Worm (Caenorhabditis elegans) whole organism, late embryonic: Measurements from ENCODE around the gene C16C10.13.

Experiments used
- C38D4.7 ChIP-seq: fragments of 200-800 bp; sonication (Bioruptor generic); optimal IDR thresholded peaks from 2 replicates; lab custom pipeline; 2018; ENCODE audit warnings: mild to moderate bottlenecking, missing genetic modification characterization, moderate library complexity, missing compliant biosample characterization
- F13H6.1 ChIP-seq: sonication (generic microtip); optimal IDR thresholded peaks from 2 replicates; lab custom pipeline; 2016; ENCODE audit warnings: missing genetic modification characterization, missing compliant biosample characterization
- K02D7.2 ChIP-seq: sonication (generic microtip); optimal IDR thresholded peaks from 2 replicates; lab custom pipeline; 2017; ENCODE audit warnings: mild to moderate bottlenecking, missing genetic modification characterization, missing compliant biosample characterization
- K09A11.1 ChIP-seq: sonication (generic microtip); optimal IDR thresholded peaks from 2 replicates; lab custom pipeline; 2017; ENCODE audit warnings: antibody characterized with exemption, mild to moderate bottlenecking, missing genetic modification characterization, missing compliant biosample characterization; ENCODE audit not compliant: insufficient read depth
- Y22D7AL.16 ChIP-seq: sonication (generic microtip); optimal IDR thresholded peaks from 2 replicates; lab custom pipeline; 2016; ENCODE audit warnings: missing genetic modification characterization, missing compliant biosample characterization
- ceh-24 ChIP-seq: sonication (generic microtip); optimal IDR thresholded peaks from 2 replicates; lab custom pipeline; 2016; ENCODE audit warnings: mild to moderate bottlenecking, missing genetic modification characterization, missing compliant biosample characterization
- ceh-45 ChIP-seq: fragments of 200-800 bp; sonication (Bioruptor generic); IDR thresholded peaks from 2 replicates; pipeline ENCODE4 v1.3.6; 2022; ENCODE audit warnings: missing genetic modification reagents, missing genetic modification characterization, missing compliant biosample characterization
- ceh-9 ChIP-seq: sonication (generic microtip); optimal IDR thresholded peaks from 2 replicates; lab custom pipeline; 2016; ENCODE audit warnings: mild to moderate bottlenecking, missing genetic modification characterization, inconsistent platforms, missing compliant biosample characterization
- fkh-6 ChIP-seq: sonication (generic microtip); optimal IDR thresholded peaks from 2 replicates; lab custom pipeline; 2016; ENCODE audit warnings: missing genetic modification characterization, missing compliant biosample characterization
- gmeb-2 ChIP-seq: sonication (generic microtip); optimal IDR thresholded peaks from 2 replicates; lab custom pipeline; 2016; ENCODE audit warnings: missing genetic modification characterization, inconsistent platforms, missing compliant biosample characterization
- hlh-13 ChIP-seq: fragments of 200-800 bp; sonication (Bioruptor generic); optimal IDR thresholded peaks from 2 replicates; lab custom pipeline; 2018; ENCODE audit warnings: mild to moderate bottlenecking, missing genetic modification characterization, missing compliant biosample characterization
- hlh-8 ChIP-seq: sonication (generic microtip); optimal IDR thresholded peaks from 2 replicates; lab custom pipeline; 2016; ENCODE audit warnings: missing genotype, missing genetic modification characterization, missing compliant biosample characterization
- lin-11 ChIP-seq: fragments of 200-800 bp; sonication (Bioruptor generic); optimal IDR thresholded peaks from 2 replicates; lab custom pipeline; 2018; ENCODE audit warnings: mild to moderate bottlenecking, missing genetic modification characterization, missing compliant biosample characterization
- madf-2 ChIP-seq: sonication (generic microtip); optimal IDR thresholded peaks from 2 replicates; lab custom pipeline; 2017; ENCODE audit warnings: missing genetic modification characterization, missing compliant biosample characterization
- mec-3 ChIP-seq: sonication (generic microtip); optimal IDR thresholded peaks from 2 replicates; lab custom pipeline; 2016; ENCODE audit warnings: borderline replicate concordance, missing genetic modification characterization, missing compliant biosample characterization
- nfya-1 ChIP-seq: sonication (generic microtip); optimal IDR thresholded peaks from 2 replicates; lab custom pipeline; 2017; ENCODE audit warnings: missing genetic modification characterization, mild to moderate bottlenecking, missing compliant biosample characterization, antibody characterized with exemption, moderate library complexity
- nhr-232 ChIP-seq: sonication (generic microtip); optimal IDR thresholded peaks from 2 replicates; lab custom pipeline; 2016; ENCODE audit warnings: missing genetic modification characterization, missing compliant biosample characterization
- pat-9 ChIP-seq: fragments of 200-800 bp; sonication (Bioruptor generic); optimal IDR thresholded peaks from 2 replicates; lab custom pipeline; 2018; ENCODE audit warnings: mild to moderate bottlenecking, missing genetic modification characterization, moderate library complexity, missing compliant biosample characterization
- pha-2 ChIP-seq: sonication (generic microtip); optimal IDR thresholded peaks from 2 replicates; lab custom pipeline; 2017; ENCODE audit warnings: mild to moderate bottlenecking, missing genetic modification characterization, missing compliant biosample characterization
- pros-1 ChIP-seq: fragments of 150-350 bp; optimal IDR thresholded peaks from 2 replicates; lab custom pipeline; 2014; ENCODE audit warnings: missing biosample characterization, missing genetic modification reagents, missing genetic modification characterization
- sox-2 ChIP-seq: fragments of 200-800 bp; sonication (Bioruptor generic); IDR thresholded peaks from 2 replicates; pipeline ENCODE4 v1.3.6; 2022; ENCODE audit warnings: missing genetic modification reagents, missing genetic modification characterization, missing compliant biosample characterization
- sox-4 ChIP-seq: sonication (generic microtip); optimal IDR thresholded peaks from 2 replicates; lab custom pipeline; 2017; ENCODE audit warnings: mild to moderate bottlenecking, missing genetic modification characterization, inconsistent platforms, missing compliant biosample characterization
- tbx-7 ChIP-seq: sonication (generic microtip); optimal IDR thresholded peaks from 2 replicates; lab custom pipeline; 2016; ENCODE audit warnings: missing genotype, missing genetic modification characterization, missing compliant biosample characterization
- unc-3 ChIP-seq, 2 experiments: fragments of 200-800 bp in 1 of 2; sonication (Bioruptor generic) in 1 of 2; sonication (generic microtip) in 1 of 2; conservative IDR thresholded peaks in 1 of 2; optimal IDR thresholded peaks in 1 of 2; 2 replicates each; pipeline versions ENCODE4 v1.3.6 to Lab custom; 2016 to 2022; ENCODE audit warnings: missing compliant biosample characterization in 2 of 2, missing genetic modification characterization in 2 of 2, missing genetic modification reagents in 1 of 2
- unc-42 ChIP-seq: sonication (generic microtip); optimal IDR thresholded peaks from 2 replicates; lab custom pipeline; 2016; ENCODE audit warnings: missing genotype, missing genetic modification characterization, missing compliant biosample characterization
- unc-55 ChIP-seq: sonication (generic microtip); optimal IDR thresholded peaks from 2 replicates; lab custom pipeline; 2017; ENCODE audit warnings: missing biosample characterization, missing genetic modification reagents, missing genetic modification characterization
- unc-86 ChIP-seq: sonication (generic microtip); optimal IDR thresholded peaks from 2 replicates; lab custom pipeline; 2016; ENCODE audit warnings: missing genetic modification characterization, missing compliant biosample characterization

Gene C16C10.13

ce11 chrIII:4223668-4224127, 47.5 kb downstream of the C16C10.13 start (continued):
- TF ChIP-seq madf-2 (no peak), Y22D7AL.16 (no peak), unc-55 (GFP tag; lab: Kevin White, UChicago) (peak; percentile 86), unc-3 (GFP tag; conservative IDR thresholded peaks at IDR 0.05; lab: Robert Waterston, UW) (no peak), unc-3 (tag; optimal IDR thresholded peaks at IDR 0.05; lab: Kevin White, UChicago) (peak; percentile 57), nhr-232 (tag; lab: Kevin White, UChicago) (no peak), unc-42 (tag; lab: Kevin White, UChicago) (peak; percentile 84), gmeb-2 (no peak), K09A11.1 (tag; lab: Kevin White, UChicago) (peak; percentile 42), tbx-7 (tag; lab: Kevin White, UChicago) (no peak), ceh-24 (tag; lab: Kevin White, UChicago) (no peak), sox-4 (tag; lab: Kevin White, UChicago) (no peak), sox-2 (GFP tag; lab: Robert Waterston, UW) (no peak), pha-2 (tag; lab: Kevin White, UChicago) (no peak), lin-11 (no peak), nfya-1 (tag; lab: Kevin White, UChicago) (peak; percentile 88), unc-86 (tag; lab: Kevin White, UChicago) (no peak), hlh-13 (GFP tag; lab: Kevin White, UChicago) (no peak), ceh-45 (GFP tag; lab: Robert Waterston, UW) (no peak), fkh-6 (tag; lab: Kevin White, UChicago) (peak; percentile 43), F13H6.1 (tag; lab: Kevin White, UChicago) (peak; percentile 33), ceh-9 (tag; lab: Kevin White, UChicago) (no peak), C38D4.7 (GFP tag; lab: Kevin White, UChicago) (no peak)

DNA sequence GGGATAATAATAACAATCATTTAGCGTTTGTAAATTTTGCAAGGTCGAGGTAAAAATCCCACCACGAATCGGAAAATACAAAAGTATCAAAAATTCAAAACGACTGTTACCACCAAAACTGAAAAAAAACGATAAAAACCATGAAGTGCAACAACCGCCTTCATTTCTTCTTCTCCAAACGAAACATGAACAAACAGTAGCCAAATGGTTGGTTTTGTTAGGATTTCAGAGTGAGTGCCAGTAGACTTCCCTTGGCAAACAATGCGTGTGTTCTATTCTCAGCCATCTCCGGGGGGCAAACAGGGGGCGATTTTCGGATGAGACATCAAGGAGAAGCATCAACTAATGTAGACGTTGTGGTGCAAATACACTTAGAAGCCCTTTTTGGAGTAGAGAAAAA, 48.5 kb downstream of the C16C10.13 start:
- TF ChIP-seq mec-3 (tag; lab: Kevin White, UChicago) (no peak), unc-55 (GFP tag; lab: Kevin White, UChicago) (no peak), pat-9 (tag; lab: Kevin White, UChicago) (no peak), hlh-8 (no peak), unc-3 (GFP tag; conservative IDR thresholded peaks at IDR 0.05; lab: Robert Waterston, UW) (no peak), unc-3 (tag; optimal IDR thresholded peaks at IDR 0.05; lab: Kevin White, UChicago) (no peak), madf-2 (no peak), K02D7.2 (tag; lab: Kevin White, UChicago) (no peak), K09A11.1 (tag; lab: Kevin White, UChicago) (no peak), tbx-7 (tag; lab: Kevin White, UChicago) (no peak), pros-1 (tag; lab: Kevin White, UChicago) (no peak)
- TF ChIP-seq, all 69 proteins: peak for 0
